Fruit fly (Drosophila melanogaster): ENCODE results near the gene Bre1.
A peak's percentile ranks its signal among the peaks of the same experiment; 100 is the strongest.

Gene Bre1

dm6 chr3L:5752903-5753604 is 40.9 kb downstream of the Bre1 start, which contains the start of gene Usp47 (continued):
- 0 out of 2 replicates have a peak, but pooled peaks have one; percentile 17 for TF ChIP-seq seq (GFP tag; IDR thresholded peaks at IDR 0.05)
- no peak for TF ChIP-seq CG7271 (tag; optimal IDR thresholded peaks at IDR 0.05)
- TF ChIP-seq CG32767 (GFP tag; IDR thresholded peaks at IDR 0.05), result peak; percentile 49; the same call in 1 of the 2 replicates
- TF ChIP-seq wek (GFP tag; optimal IDR thresholded peaks at IDR 0.05), result no peak
- peak; percentile 16 for TF ChIP-seq CG12299 (tag; optimal IDR thresholded peaks at IDR 0.05)
- TF ChIP-seq chn (GFP tag; optimal IDR thresholded peaks at IDR 0.05), result no peak
- peak; percentile 54 for TF ChIP-seq Dp (GFP tag; optimal IDR thresholded peaks at IDR 0.05)
- no peak for TF ChIP-seq ttk (GFP tag; IDR thresholded peaks at IDR 0.05)
- no peak for TF ChIP-seq hkb (optimal IDR thresholded peaks at IDR 0.05)
- TF ChIP-seq hkb (GFP tag; IDR thresholded peaks at IDR 0.05), result 0 out of 2 replicates have a peak, but pooled peaks have one; percentile 10
- TF ChIP-seq ato (GFP tag; IDR thresholded peaks at IDR 0.05; ENCODE audit: partially characterized antibody), result no peak
- TF ChIP-seq tll (GFP tag; optimal IDR thresholded peaks at IDR 0.05), result no peak
- peak in 1 of 2 experiments; percentile 97 for TF ChIP-seq Hr78 (GFP tag; optimal IDR thresholded peaks at IDR 0.05)
- TF ChIP-seq zf30C (GFP tag; optimal IDR thresholded peaks at IDR 0.05), result peak; percentile 63
- no peak for TF ChIP-seq NfI (GFP tag; optimal IDR thresholded peaks at IDR 0.05)
- peak; percentile 11 for TF ChIP-seq CG8924 (tag; optimal IDR thresholded peaks at IDR 0.05)
- TF ChIP-seq amos (GFP tag; IDR thresholded peaks at IDR 0.05; ENCODE audit: partially characterized antibody), result peak; percentile 27; the same call in 1 of the 2 replicates
- no peak for TF ChIP-seq CG8388 (GFP tag; optimal IDR thresholded peaks at IDR 0.05)
- TF ChIP-seq CG15479 (GFP tag; optimal IDR thresholded peaks at IDR 0.05), result no peak
- peak; percentile 99 for TF ChIP-seq cg (GFP tag; optimal IDR thresholded peaks at IDR 0.05)
- no peak for TF ChIP-seq CG30403 (GFP tag; optimal IDR thresholded peaks at IDR 0.05)
- TF ChIP-seq E2f1 (GFP tag; IDR thresholded peaks at IDR 0.05), result no peak
- no peak for TF ChIP-seq Asciz (GFP tag; optimal IDR thresholded peaks at IDR 0.05)
- no peak for TF ChIP-seq CG8281 (tag; optimal IDR thresholded peaks at IDR 0.05)
- no peak for TF ChIP-seq C15 (GFP tag; IDR thresholded peaks at IDR 0.05)
- peak; percentile 32 for TF ChIP-seq CG2712 (tag; optimal IDR thresholded peaks at IDR 0.05)
- peak; percentile 20 for TF ChIP-seq nom (GFP tag; optimal IDR thresholded peaks at IDR 0.05)
- peak; percentile 58 for TF ChIP-seq MBD-R2 (GFP tag; IDR thresholded peaks at IDR 0.05)
- TF ChIP-seq CG13894 (tag; optimal IDR thresholded peaks at IDR 0.05), result peak; percentile 29
- TF ChIP-seq NK7.1 (GFP tag; optimal IDR thresholded peaks at IDR 0.05), result no peak
- peak; percentile 58 for TF ChIP-seq D (optimal IDR thresholded peaks at IDR 0.05)
- no peak for TF ChIP-seq D (GFP tag; optimal IDR thresholded peaks at IDR 0.05)
- TF ChIP-seq onecut (GFP tag; IDR thresholded peaks at IDR 0.05), result no peak
- TF ChIP-seq nmo (GFP tag; optimal IDR thresholded peaks at IDR 0.05), result peak; percentile 0
- TF ChIP-seq mld (GFP tag; IDR thresholded peaks at IDR 0.05; ENCODE audit: partially characterized antibody), result 0 out of 3 replicates have a peak, but pooled peaks have one; percentile 36
- no peak for TF ChIP-seq grn (GFP tag; optimal IDR thresholded peaks at IDR 0.05)
- TF ChIP-seq CG12659 (GFP tag; optimal IDR thresholded peaks at IDR 0.05), result peak; percentile 38
- TF ChIP-seq CG34376 (GFP tag; optimal IDR thresholded peaks at IDR 0.05), result peak; percentile 36
- TF ChIP-seq fu2 (GFP tag; optimal IDR thresholded peaks at IDR 0.05), result no peak
- no peak for TF ChIP-seq CG10366 (GFP tag; IDR thresholded peaks at IDR 0.05)
- TF ChIP-seq ci (GFP tag; IDR thresholded peaks at IDR 0.05), result 0 out of 3 replicates have a peak, but pooled peaks have one; percentile 12
- TF ChIP-seq CG6175 (GFP tag; IDR thresholded peaks at IDR 0.05), result no peak
- TF ChIP-seq CG1024 (GFP tag; IDR thresholded peaks at IDR 0.05), result no peak
- TF ChIP-seq CG10543 (GFP tag; optimal IDR thresholded peaks at IDR 0.05), result peak; percentile 21
- TF ChIP-seq crol (GFP tag; IDR thresholded peaks at IDR 0.05), result peak; percentile 61
- no peak for TF ChIP-seq CG7372 (GFP tag; IDR thresholded peaks at IDR 0.05)
- peak; percentile 89 for TF ChIP-seq gfzf (GFP tag; optimal IDR thresholded peaks at IDR 0.05)
- TF ChIP-seq pho (GFP tag; optimal IDR thresholded peaks at IDR 0.05), result no peak
- peak in 1 of 2 experiments; percentile 38 for TF ChIP-seq bsh (GFP tag; optimal IDR thresholded peaks at IDR 0.05)

Data from whole organism, embryonic.